Fruit fly (Drosophila melanogaster) whole organism, embryonic: ENCODE results near the gene elB.

ENCODE experiments used
- Adf1 ChIP-seq: fragments of 200-800 bp; sonication (Bioruptor generic); IDR thresholded peaks from 2 replicates; pipeline ENCODE4 v1.3.6; 2022; ENCODE audit warnings: missing biosample characterization, missing genetic modification characterization
- B-H2 ChIP-seq: fragments of 200-800 bp; sonication (Bioruptor generic); optimal IDR thresholded peaks from 2 replicates; lab custom pipeline; 2018; ENCODE audit warnings: missing biosample characterization, mild to moderate bottlenecking, missing genetic modification characterization
- CG15479 ChIP-seq: fragments of 200-800 bp; sonication (Bioruptor generic); optimal IDR thresholded peaks from 3 replicates; lab custom pipeline; 2019; ENCODE audit warnings: missing biosample characterization, mild to moderate bottlenecking, missing genetic modification characterization, moderate library complexity
- CG1603 ChIP-seq: fragments of 200-800 bp; sonication (Bioruptor generic); optimal IDR thresholded peaks from 2 replicates; lab custom pipeline; 2019; ENCODE audit warnings: missing biosample characterization, mild to moderate bottlenecking, missing genetic modification characterization, moderate library complexity
- CG16863 ChIP-seq: fragments of 200-800 bp; sonication (Bioruptor generic); optimal IDR thresholded peaks from 3 replicates; lab custom pipeline; 2016; ENCODE audit warnings: missing biosample characterization, missing genetic modification characterization
- CG2678 ChIP-seq: fragments of 200-800 bp; sonication (Bioruptor generic); optimal IDR thresholded peaks from 3 replicates; lab custom pipeline; 2019; ENCODE audit warnings: missing biosample characterization, mild to moderate bottlenecking, missing genetic modification characterization, moderate library complexity
- CG2712 ChIP-seq: fragments of 200-800 bp; optimal IDR thresholded peaks from 3 replicates; lab custom pipeline; 2019; ENCODE audit warnings: missing biosample characterization, mild to moderate bottlenecking, missing genetic modification characterization, moderate library complexity
- CG31441 ChIP-seq: fragments of 200-800 bp; sonication (Bioruptor generic); IDR thresholded peaks from 2 replicates; pipeline ENCODE4 v1.3.6; 2022; ENCODE audit warnings: missing biosample characterization, missing genetic modification characterization
- CG34224 ChIP-seq: fragments of 200-800 bp; sonication (Bioruptor generic); IDR thresholded peaks from 3 replicates; pipeline ENCODE4 v1.3.6; 2022; ENCODE audit warnings: missing biosample characterization, missing genetic modification characterization; ENCODE audit not compliant: partially characterized antibody
- CG6813 ChIP-seq: fragments of 200-800 bp; sonication (Bioruptor generic); optimal IDR thresholded peaks from 2 replicates; lab custom pipeline; 2017; ENCODE audit warnings: missing biosample characterization, missing genetic modification characterization, mild to moderate bottlenecking, moderate library complexity, missing genetic modification reagents
- CG7271 ChIP-seq: fragments of 200-800 bp; sonication (Bioruptor generic); optimal IDR thresholded peaks from 2 replicates; lab custom pipeline; 2018; ENCODE audit warnings: missing biosample characterization, mild to moderate bottlenecking, missing genetic modification characterization, moderate library complexity
- CG7786 ChIP-seq: fragments of 200-800 bp; sonication (Bioruptor generic); optimal IDR thresholded peaks from 2 replicates; lab custom pipeline; 2016; ENCODE audit warnings: missing biosample characterization, missing genetic modification characterization
- CG8765 ChIP-seq: fragments of 200-800 bp; sonication (Bioruptor generic); IDR thresholded peaks from 2 replicates; pipeline ENCODE4 v1.3.6; 2022; ENCODE audit warnings: missing biosample characterization, missing genetic modification characterization
- CG9797 ChIP-seq: fragments of 200-800 bp; sonication (Bioruptor generic); optimal IDR thresholded peaks from 3 replicates; lab custom pipeline; 2018; ENCODE audit warnings: missing biosample characterization, mild to moderate bottlenecking, missing genetic modification characterization
- CG9817 ChIP-seq: fragments of 200-800 bp; sonication (Bioruptor generic); optimal IDR thresholded peaks from 2 replicates; lab custom pipeline; 2018; ENCODE audit warnings: missing biosample characterization, mild to moderate bottlenecking, missing genetic modification characterization, moderate library complexity
- Camta ChIP-seq: fragments of 200-800 bp; sonication (Bioruptor generic); optimal IDR thresholded peaks from 2 replicates; lab custom pipeline; 2016; ENCODE audit warnings: missing biosample characterization, missing genetic modification characterization
- D ChIP-seq, 2 experiments: fragments of 200-800 bp in 1 of 2; fragments of >200 bp in 1 of 2; sonication (Bioruptor generic) in 1 of 2; optimal IDR thresholded peaks; 2 replicates in 1 of 2; 3 replicates in 1 of 2; lab custom pipeline; 2017; ENCODE audit warnings: mild to moderate bottlenecking in 1 of 2, missing biosample characterization in 1 of 2, missing genetic modification characterization in 1 of 2, missing genetic modification reagents in 1 of 2
- Dip3 ChIP-seq: fragments of 200-800 bp; sonication (Bioruptor generic); optimal IDR thresholded peaks from 3 replicates; lab custom pipeline; 2016; ENCODE audit warnings: missing biosample characterization, missing genetic modification characterization
- E2f1 ChIP-seq: fragments of 200-800 bp; sonication (Bioruptor generic); IDR thresholded peaks from 2 replicates; pipeline ENCODE4 v1.3.6; 2022; ENCODE audit warnings: missing biosample characterization, missing genetic modification characterization
- Ets97D ChIP-seq: fragments of 200-800 bp; sonication (Bioruptor generic); optimal IDR thresholded peaks from 3 replicates; lab custom pipeline; 2016; ENCODE audit warnings: missing biosample characterization, missing genetic modification characterization
- H15 ChIP-seq: fragments of 200-800 bp; sonication (Bioruptor generic); IDR thresholded peaks from 3 replicates; pipeline ENCODE4 v1.3.6; 2022; ENCODE audit warnings: missing biosample characterization, missing genetic modification characterization
- Hand ChIP-seq: fragments of 200-800 bp; sonication (Bioruptor generic); optimal IDR thresholded peaks from 2 replicates; lab custom pipeline; 2017; ENCODE audit warnings: mild to moderate bottlenecking, missing biosample characterization, missing genetic modification reagents, missing genetic modification characterization
- Hey ChIP-seq: fragments of 200-800 bp; sonication (Bioruptor generic); optimal IDR thresholded peaks from 3 replicates; lab custom pipeline; 2018; ENCODE audit warnings: missing biosample characterization, mild to moderate bottlenecking, missing genetic modification characterization
- MBD-R2 ChIP-seq: fragments of 200-800 bp; sonication (Bioruptor generic); IDR thresholded peaks from 2 replicates; pipeline ENCODE4 v1.3.6; 2022; ENCODE audit warnings: missing biosample characterization, missing genetic modification characterization
- Myb ChIP-seq: fragments of 200-800 bp; sonication (Bioruptor generic); optimal IDR thresholded peaks from 2 replicates; lab custom pipeline; 2016; ENCODE audit warnings: missing biosample characterization, missing genetic modification characterization
- NK7.1 ChIP-seq: fragments of 200-800 bp; sonication (Bioruptor generic); optimal IDR thresholded peaks from 3 replicates; lab custom pipeline; 2016; ENCODE audit warnings: missing biosample characterization, missing genetic modification characterization
- Nf-YB ChIP-seq: fragments of 200-800 bp; sonication (Bioruptor generic); optimal IDR thresholded peaks from 3 replicates; lab custom pipeline; 2019; ENCODE audit warnings: missing biosample characterization, mild to moderate bottlenecking, missing genetic modification characterization, moderate library complexity
- Optix ChIP-seq: fragments of 200-800 bp; sonication (Bioruptor generic); IDR thresholded peaks from 3 replicates; pipeline ENCODE4 v1.3.6; 2022; ENCODE audit warnings: missing biosample characterization, missing genetic modification characterization
- Pdp1 ChIP-seq, 2 experiments: fragments of 200-800 bp; sonication (Bioruptor generic); optimal IDR thresholded peaks; 3 replicates each; lab custom pipeline; 2016; ENCODE audit warnings: missing biosample characterization in 2 of 2, missing genetic modification characterization in 2 of 2, mild to moderate bottlenecking in 1 of 2, moderate library complexity in 1 of 2
- Sox102F ChIP-seq: fragments of 200-800 bp; sonication (Bioruptor generic); optimal IDR thresholded peaks from 2 replicates; lab custom pipeline; 2018; ENCODE audit warnings: missing biosample characterization, mild to moderate bottlenecking, missing genetic modification characterization, moderate library complexity
- Ssrp ChIP-seq: fragments of 200-800 bp; sonication (Bioruptor generic); optimal IDR thresholded peaks from 2 replicates; lab custom pipeline; 2018; ENCODE audit warnings: missing biosample characterization, mild to moderate bottlenecking, missing genetic modification characterization, moderate library complexity
- Tbp ChIP-seq: fragments of >200 bp; optimal IDR thresholded peaks from 2 replicates; lab custom pipeline; 2018; ENCODE audit warnings: missing biosample characterization, missing genetic modification characterization
- YL-1 ChIP-seq: fragments of 200-800 bp; sonication (Bioruptor generic); optimal IDR thresholded peaks from 3 replicates; lab custom pipeline; 2017; ENCODE audit warnings: missing biosample characterization, mild to moderate bottlenecking, missing genetic modification characterization
- abd-A ChIP-seq: fragments of 200-800 bp; sonication (Bioruptor generic); optimal IDR thresholded peaks from 3 replicates; lab custom pipeline; 2019; ENCODE audit warnings: missing biosample characterization, mild to moderate bottlenecking, missing genetic modification characterization, moderate library complexity
- ap ChIP-seq: fragments of 200-800 bp; sonication (Bioruptor generic); IDR thresholded peaks from 2 replicates; pipeline ENCODE4 v1.3.6; 2022; ENCODE audit warnings: missing biosample characterization, missing genetic modification characterization
- az2 ChIP-seq: fragments of 200-800 bp; sonication (Bioruptor generic); optimal IDR thresholded peaks from 3 replicates; lab custom pipeline; 2016; ENCODE audit warnings: missing biosample characterization, missing genetic modification characterization
- bcd ChIP-seq: fragments of 200-800 bp; sonication (Bioruptor generic); optimal IDR thresholded peaks from 2 replicates; lab custom pipeline; 2017; ENCODE audit warnings: missing biosample characterization, mild to moderate bottlenecking, missing genetic modification characterization
- btn ChIP-seq: fragments of 200-800 bp; sonication (Bioruptor generic); optimal IDR thresholded peaks from 2 replicates; lab custom pipeline; 2016; ENCODE audit warnings: missing biosample characterization, missing genetic modification characterization
- eve ChIP-seq, 2 experiments: fragments of >200 bp; optimal IDR thresholded peaks; 2 replicates each; lab custom pipeline; 2017; ENCODE audit warnings: missing biosample characterization in 2 of 2, missing genetic modification characterization in 2 of 2
- ftz-f1 ChIP-seq: fragments of 200-800 bp; sonication (Bioruptor generic); optimal IDR thresholded peaks from 2 replicates; lab custom pipeline; 2016; ENCODE audit warnings: missing biosample characterization, missing genetic modification characterization
- grn ChIP-seq: fragments of 200-800 bp; sonication (Bioruptor generic); optimal IDR thresholded peaks from 3 replicates; lab custom pipeline; 2017; ENCODE audit warnings: missing biosample characterization, missing genetic modification characterization
- gsb ChIP-seq: fragments of 200-800 bp; sonication (Bioruptor generic); IDR thresholded peaks from 2 replicates; pipeline ENCODE4 v1.3.6; 2022; ENCODE audit warnings: missing biosample characterization, missing genetic modification characterization
- nau ChIP-seq: fragments of 200-800 bp; sonication (Bioruptor generic); optimal IDR thresholded peaks from 3 replicates; lab custom pipeline; 2017; ENCODE audit warnings: missing biosample characterization, mild to moderate bottlenecking, missing genetic modification characterization, missing genetic modification reagents
- org-1 ChIP-seq: fragments of 200-800 bp; sonication (Bioruptor generic); optimal IDR thresholded peaks from 2 replicates; lab custom pipeline; 2017; ENCODE audit warnings: missing biosample characterization, missing genetic modification characterization
- pfk ChIP-seq: fragments of 200-800 bp; sonication (Bioruptor generic); optimal IDR thresholded peaks from 2 replicates; lab custom pipeline; 2018; ENCODE audit warnings: missing biosample characterization, mild to moderate bottlenecking, missing genetic modification characterization, moderate library complexity
- pita ChIP-seq: fragments of 200-800 bp; sonication (Bioruptor generic); optimal IDR thresholded peaks from 2 replicates; lab custom pipeline; 2017; ENCODE audit warnings: missing biosample characterization, mild to moderate bottlenecking, missing genetic modification characterization
- tap ChIP-seq: fragments of 200-800 bp; optimal IDR thresholded peaks from 3 replicates; lab custom pipeline; 2019; ENCODE audit warnings: missing biosample characterization, mild to moderate bottlenecking, missing genetic modification characterization, moderate library complexity
- trem ChIP-seq: fragments of 200-800 bp; optimal IDR thresholded peaks from 3 replicates; lab custom pipeline; 2019; ENCODE audit warnings: missing biosample characterization, mild to moderate bottlenecking, missing genetic modification characterization, moderate library complexity
- trh ChIP-seq: fragments of 200-800 bp; sonication (Bioruptor generic); optimal IDR thresholded peaks from 2 replicates; lab custom pipeline; 2016; ENCODE audit warnings: missing biosample characterization, missing genetic modification characterization
- usp ChIP-seq: fragments of >200 bp; optimal IDR thresholded peaks from 2 replicates; lab custom pipeline; 2017; ENCODE audit warnings: missing biosample characterization, missing genetic modification characterization
- zen ChIP-seq: fragments of 200-800 bp; sonication (Bioruptor generic); optimal IDR thresholded peaks from 3 replicates; lab custom pipeline; 2018; ENCODE audit warnings: missing biosample characterization, mild to moderate bottlenecking, missing genetic modification characterization, moderate library complexity

The elB gene

DNA sequence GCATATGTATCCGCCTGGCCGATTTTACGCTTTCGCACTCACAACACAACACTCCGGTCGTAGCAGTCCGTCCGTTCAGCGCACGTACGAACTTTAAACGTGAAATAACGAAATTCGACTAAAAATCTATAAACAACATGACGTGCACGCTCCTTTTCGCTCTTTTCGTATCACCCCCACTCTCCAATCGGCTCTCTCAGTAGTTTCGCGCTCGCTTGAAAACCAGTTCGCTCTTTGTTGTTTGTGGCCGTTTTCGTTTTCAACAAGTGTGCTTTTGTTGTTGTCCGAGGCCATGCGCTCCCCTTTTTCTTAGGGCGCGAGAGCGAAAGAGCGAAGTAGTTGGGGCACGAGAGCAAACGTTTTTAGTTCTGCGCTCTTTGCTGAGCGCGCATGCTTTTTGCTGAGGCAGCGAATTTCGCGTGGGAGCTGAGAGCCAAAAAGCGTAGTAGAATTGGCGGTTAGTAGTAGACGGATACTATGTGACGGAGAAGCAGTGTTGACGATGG lies at the start of gene elB (continued):
- TF ChIP-seq Dip3 (no peak), CG9797 (no peak), CG16863 (no peak), NK7.1 (no peak), Camta (no peak), org-1 (GFP tag; lab: Kevin White, UChicago) (no peak), CG34224 (GFP tag; lab: Robert Waterston, UW) (peak; percentile 86), CG31441 (GFP tag; lab: Robert Waterston, UW) (no peak), az2 (GFP tag; lab: Kevin White, UChicago) (no peak), zen (no peak), Pdp1 (GFP tag; optimal IDR thresholded peaks at IDR 0.05; lab: Kevin White, UChicago) (peak in 1 of 2 experiments; percentile 22), CG2678 (no peak), eve (GFP tag; optimal IDR thresholded peaks at IDR 0.05; lab: Kevin White, UChicago) (no peak), CG8765 (GFP tag; lab: Robert Waterston, UW) (no peak), trh (no peak), gsb (GFP tag; lab: Robert Waterston, UW) (no peak), CG7786 (GFP tag; lab: Kevin White, UChicago) (no peak), CG7271 (no peak), ftz-f1 (GFP tag; lab: Kevin White, UChicago) (peak; percentile 76), YL-1 (no peak), Ets97D (no peak), Hand (peak; percentile 0), pita (GFP tag; lab: Kevin White, UChicago) (no peak), Nf-YB (peak; percentile 74), ap (GFP tag; lab: Robert Waterston, UW) (no peak), CG15479 (GFP tag; lab: Kevin White, UChicago) (no peak), Optix (GFP tag; lab: Robert Waterston, UW) (no peak), Sox102F (GFP tag; lab: Kevin White, UChicago) (no peak), Myb (no peak), E2f1 (GFP tag; lab: Robert Waterston, UW) (peak; percentile 16; the same call in 1 of the 2 replicates), Hey (no peak), CG6813 (GFP tag; lab: Kevin White, UChicago) (no peak), CG1603 (tag; lab: Kevin White, UChicago) (no peak), Ssrp (tag; lab: Kevin White, UChicago) (no peak), pfk (GFP tag; lab: Kevin White, UChicago) (no peak), abd-A (peak; percentile 81), H15 (GFP tag; lab: Robert Waterston, UW) (no peak), usp (no peak), Adf1 (peak; percentile 69; the same call in 1 of the 2 replicates), B-H2 (GFP tag; lab: Kevin White, UChicago) (peak; percentile 15), CG9817 (tag; lab: Kevin White, UChicago) (no peak), grn (GFP tag; lab: Kevin White, UChicago) (no peak), MBD-R2 (no peak), btn (peak; percentile 8), Tbp (GFP tag; lab: Kevin White, UChicago) (no peak), tap (tag; lab: Kevin White, UChicago) (no peak), CG2712 (tag; lab: Kevin White, UChicago) (no peak), D (optimal IDR thresholded peaks at IDR 0.05; lab: Kevin White, UChicago) (no peak), D (GFP tag; optimal IDR thresholded peaks at IDR 0.05; lab: Kevin White, UChicago) (no peak), nau (GFP tag; lab: Kevin White, UChicago) (peak; percentile 23), trem (tag; lab: Kevin White, UChicago) (no peak), bcd (GFP tag; lab: Kevin White, UChicago) (no peak)
